Fruit fly (Drosophila melanogaster) whole organism, embryonic: ENCODE results near the gene CG8562.

Source experiments
- Atf-2 ChIP-seq: fragments of 200-800 bp; sonication (Bioruptor generic); optimal IDR thresholded peaks from 2 replicates; lab custom pipeline; 2016; ENCODE audit warnings: missing biosample characterization, missing genetic modification characterization
- B-H1 ChIP-seq: fragments of 200-800 bp; sonication (Bioruptor generic); IDR thresholded peaks from 3 replicates; pipeline ENCODE4 v1.3.6; 2022; ENCODE audit warnings: missing biosample characterization, missing genetic modification characterization
- BEAF-32 ChIP-seq: fragments of 200-800 bp; sonication (Bioruptor generic); optimal IDR thresholded peaks from 3 replicates; lab custom pipeline; 2017; ENCODE audit warnings: missing biosample characterization, missing genetic modification characterization, mild to moderate bottlenecking, moderate library complexity, missing genetic modification reagents
- BtbVII ChIP-seq: fragments of 200-800 bp; sonication (Bioruptor generic); optimal IDR thresholded peaks from 3 replicates; lab custom pipeline; 2017; ENCODE audit warnings: missing biosample characterization, mild to moderate bottlenecking, missing genetic modification characterization
- CG11504 ChIP-seq: fragments of 200-800 bp; sonication (Bioruptor generic); optimal IDR thresholded peaks from 3 replicates; lab custom pipeline; 2019; ENCODE audit warnings: missing biosample characterization, mild to moderate bottlenecking, missing genetic modification characterization, moderate library complexity
- CG12155 ChIP-seq: fragments of 200-800 bp; sonication (Bioruptor generic); optimal IDR thresholded peaks from 3 replicates; lab custom pipeline; 2016; ENCODE audit warnings: missing biosample characterization, missing genetic modification characterization
- CG12219 ChIP-seq: fragments of 200-800 bp; sonication (Bioruptor generic); optimal IDR thresholded peaks from 3 replicates; lab custom pipeline; 2018; ENCODE audit warnings: missing biosample characterization, mild to moderate bottlenecking, missing genetic modification characterization
- CG12299 ChIP-seq: fragments of 200-800 bp; sonication (Bioruptor generic); optimal IDR thresholded peaks from 2 replicates; lab custom pipeline; 2018; ENCODE audit warnings: missing biosample characterization, mild to moderate bottlenecking, missing genetic modification characterization
- CG16863 ChIP-seq: fragments of 200-800 bp; sonication (Bioruptor generic); optimal IDR thresholded peaks from 3 replicates; lab custom pipeline; 2016; ENCODE audit warnings: missing biosample characterization, missing genetic modification characterization
- CG17186 ChIP-seq: fragments of 200-800 bp; sonication (Bioruptor generic); optimal IDR thresholded peaks from 3 replicates; lab custom pipeline; 2017; ENCODE audit warnings: missing biosample characterization, missing genetic modification reagents, missing genetic modification characterization
- CG17359 ChIP-seq: fragments of 200-800 bp; sonication (Bioruptor generic); optimal IDR thresholded peaks from 3 replicates; lab custom pipeline; 2018; ENCODE audit warnings: missing biosample characterization, mild to moderate bottlenecking, missing genetic modification characterization, moderate library complexity
- CG17829 ChIP-seq: fragments of 200-800 bp; optimal IDR thresholded peaks from 2 replicates; lab custom pipeline; 2019; ENCODE audit warnings: missing biosample characterization, mild to moderate bottlenecking, missing genetic modification characterization, moderate library complexity
- CG18619 ChIP-seq: fragments of 200-800 bp; sonication (Bioruptor generic); optimal IDR thresholded peaks from 3 replicates; lab custom pipeline; 2017; ENCODE audit warnings: missing biosample characterization, mild to moderate bottlenecking, missing genetic modification characterization
- CG33557 ChIP-seq: fragments of 200-800 bp; sonication (Bioruptor generic); optimal IDR thresholded peaks from 2 replicates; lab custom pipeline; 2019; ENCODE audit warnings: missing biosample characterization, mild to moderate bottlenecking, missing genetic modification characterization, moderate library complexity
- CG4360 ChIP-seq: fragments of 200-800 bp; sonication (Bioruptor generic); IDR thresholded peaks from 2 replicates; pipeline ENCODE4 v1.3.6; 2022; ENCODE audit warnings: missing biosample characterization, missing genetic modification characterization
- CG6272 ChIP-seq: fragments of 200-800 bp; sonication (Bioruptor generic); IDR thresholded peaks from 2 replicates; pipeline ENCODE4 v1.3.6; 2022; ENCODE audit warnings: missing biosample characterization, missing genetic modification characterization
- CG7928 ChIP-seq: fragments of 200-800 bp; sonication (Bioruptor generic); optimal IDR thresholded peaks from 2 replicates; lab custom pipeline; 2017; ENCODE audit warnings: missing biosample characterization, mild to moderate bottlenecking, missing genetic modification characterization
- CG8359 ChIP-seq: fragments of 200-800 bp; sonication (Bioruptor generic); optimal IDR thresholded peaks from 2 replicates; lab custom pipeline; 2017; ENCODE audit warnings: missing biosample characterization, mild to moderate bottlenecking, missing genetic modification characterization, borderline replicate concordance
- Camta ChIP-seq: fragments of 200-800 bp; sonication (Bioruptor generic); optimal IDR thresholded peaks from 2 replicates; lab custom pipeline; 2016; ENCODE audit warnings: missing biosample characterization, missing genetic modification characterization
- CoRest ChIP-seq: fragments of 200-800 bp; sonication (Bioruptor generic); optimal IDR thresholded peaks from 3 replicates; lab custom pipeline; 2018; ENCODE audit warnings: missing biosample characterization, mild to moderate bottlenecking, missing genetic modification characterization, moderate library complexity
- Dfd ChIP-seq, 2 experiments: fragments of >200 bp; optimal IDR thresholded peaks; 2 replicates each; lab custom pipeline; 2017; ENCODE audit warnings: missing biosample characterization in 2 of 2, missing genetic modification characterization in 2 of 2
- Dp ChIP-seq: fragments of 200-800 bp; sonication (Bioruptor generic); optimal IDR thresholded peaks from 2 replicates; lab custom pipeline; 2018; ENCODE audit warnings: missing biosample characterization, mild to moderate bottlenecking, missing genetic modification characterization, moderate library complexity
- Eip74EF ChIP-seq, 2 experiments: fragments of 200-800 bp in 1 of 2; fragments of >200 bp in 1 of 2; sonication (Bioruptor generic) in 1 of 2; optimal IDR thresholded peaks; 2 replicates each; lab custom pipeline; 2017 to 2019; ENCODE audit warnings: missing biosample characterization in 2 of 2, missing genetic modification characterization in 2 of 2, mild to moderate bottlenecking in 1 of 2, moderate library complexity in 1 of 2
- Gsc ChIP-seq: fragments of 200-800 bp; sonication (Bioruptor generic); IDR thresholded peaks from 2 replicates; pipeline ENCODE4 v1.3.6; 2022; ENCODE audit warnings: missing biosample characterization, missing genetic modification characterization
- Gug ChIP-seq: fragments of 200-800 bp; sonication (Bioruptor generic); IDR thresholded peaks from 4 replicates; pipeline ENCODE4 v1.3.6; 2022; ENCODE audit warnings: missing biosample characterization, missing genetic modification characterization
- HLHmδ ChIP-seq: fragments of 200-800 bp; sonication (Bioruptor generic); optimal IDR thresholded peaks from 2 replicates; lab custom pipeline; 2018; ENCODE audit warnings: missing biosample characterization, mild to moderate bottlenecking, missing genetic modification characterization, moderate library complexity
- Hr78 ChIP-seq, 2 experiments: fragments of 200-800 bp in 1 of 2; fragments of >200 bp in 1 of 2; sonication (Bioruptor generic) in 1 of 2; optimal IDR thresholded peaks; 2 replicates each; lab custom pipeline; 2017 to 2019; ENCODE audit warnings: missing biosample characterization in 2 of 2, missing genetic modification characterization in 2 of 2, mild to moderate bottlenecking in 1 of 2, moderate library complexity in 1 of 2
- Lim3 ChIP-seq: fragments of 200-800 bp; sonication (Bioruptor generic); IDR thresholded peaks from 2 replicates; pipeline ENCODE4 v1.3.6; 2022; ENCODE audit warnings: missing biosample characterization, missing genetic modification characterization
- Myb ChIP-seq: fragments of 200-800 bp; sonication (Bioruptor generic); optimal IDR thresholded peaks from 2 replicates; lab custom pipeline; 2016; ENCODE audit warnings: missing biosample characterization, missing genetic modification characterization
- Neu2 ChIP-seq: fragments of 200-800 bp; sonication (Bioruptor generic); optimal IDR thresholded peaks from 3 replicates; lab custom pipeline; 2016; ENCODE audit warnings: missing biosample characterization, missing genetic modification characterization, borderline replicate concordance
- Six4 ChIP-seq: fragments of 200-800 bp; sonication (Bioruptor generic); optimal IDR thresholded peaks from 2 replicates; lab custom pipeline; 2016; ENCODE audit warnings: missing biosample characterization, missing genetic modification characterization
- Stat92E ChIP-seq, 3 experiments: fragments of >200 bp in 2 of 3; fragments of 200-800 bp in 1 of 3; sonication (Bioruptor generic) in 1 of 3; optimal IDR thresholded peaks; 2 replicates each; lab custom pipeline; 2017 to 2019; ENCODE audit warnings: missing biosample characterization in 3 of 3, missing genetic modification characterization in 3 of 3, mild to moderate bottlenecking in 1 of 3, moderate library complexity in 1 of 3
- bowl ChIP-seq: fragments of 200-800 bp; sonication (Bioruptor generic); IDR thresholded peaks from 2 replicates; pipeline ENCODE4 v1.3.6; 2022; ENCODE audit warnings: missing biosample characterization, missing genetic modification characterization
- chinmo ChIP-seq: fragments of 200-800 bp; sonication (Bioruptor generic); IDR thresholded peaks from 4 replicates; pipeline ENCODE4 v1.3.6; 2022; ENCODE audit warnings: missing biosample characterization, missing genetic modification characterization; ENCODE audit not compliant: partially characterized antibody
- fd3F ChIP-seq: fragments of 200-800 bp; sonication (Bioruptor generic); optimal IDR thresholded peaks from 2 replicates; lab custom pipeline; 2018; ENCODE audit warnings: missing biosample characterization, mild to moderate bottlenecking, missing genetic modification characterization, moderate library complexity
- gce ChIP-seq: fragments of 200-800 bp; sonication (Bioruptor generic); IDR thresholded peaks from 3 replicates; pipeline ENCODE4 v1.3.6; 2022; ENCODE audit warnings: missing biosample characterization, missing genetic modification characterization
- grau ChIP-seq: fragments of 200-800 bp; optimal IDR thresholded peaks from 3 replicates; lab custom pipeline; 2019; ENCODE audit warnings: missing biosample characterization, mild to moderate bottlenecking, missing genetic modification characterization, moderate library complexity
- hbn ChIP-seq: fragments of 200-800 bp; sonication (Bioruptor generic); IDR thresholded peaks from 2 replicates; pipeline ENCODE4 v1.3.6; 2022; ENCODE audit warnings: missing biosample characterization, missing genetic modification characterization; ENCODE audit not compliant: partially characterized antibody
- luna ChIP-seq: fragments of 200-800 bp; sonication (Bioruptor generic); optimal IDR thresholded peaks from 2 replicates; lab custom pipeline; 2016; ENCODE audit warnings: missing biosample characterization, missing genetic modification characterization
- mld ChIP-seq: fragments of 200-800 bp; sonication (Bioruptor generic); IDR thresholded peaks from 3 replicates; pipeline ENCODE4 v1.3.6; 2022; ENCODE audit warnings: missing biosample characterization, missing genetic modification characterization; ENCODE audit not compliant: partially characterized antibody
- sob ChIP-seq: fragments of 200-800 bp; sonication (Bioruptor generic); IDR thresholded peaks from 2 replicates; pipeline ENCODE4 v1.3.6; 2022; ENCODE audit warnings: missing biosample characterization, missing genetic modification characterization
- tin ChIP-seq: fragments of 200-800 bp; sonication (Bioruptor generic); optimal IDR thresholded peaks from 3 replicates; lab custom pipeline; 2016; ENCODE audit warnings: missing biosample characterization, missing genetic modification characterization
- toy ChIP-seq: fragments of 200-800 bp; sonication (Bioruptor generic); IDR thresholded peaks from 2 replicates; pipeline ENCODE4 v1.3.6; 2022; ENCODE audit warnings: missing biosample characterization, missing genetic modification characterization
- vfl ChIP-seq: fragments of 200-800 bp; sonication (Bioruptor generic); optimal IDR thresholded peaks from 2 replicates; lab custom pipeline; 2016; ENCODE audit warnings: missing biosample characterization, missing genetic modification characterization
- z ChIP-seq: fragments of 200-800 bp; sonication (Bioruptor generic); IDR thresholded peaks from 3 replicates; pipeline ENCODE4 v1.3.6; 2022; ENCODE audit warnings: missing biosample characterization, missing genetic modification characterization

The CG8562 gene

dm6 chr3L:7364717-7365278 lies 33.3 kb upstream of the CG8562 start (continued):
- TF ChIP-seq Neu2 (GFP tag; lab: Kevin White, UChicago) (no peak), CG4360 (GFP tag; lab: Robert Waterston, UW) (peak; percentile 97)

DNA sequence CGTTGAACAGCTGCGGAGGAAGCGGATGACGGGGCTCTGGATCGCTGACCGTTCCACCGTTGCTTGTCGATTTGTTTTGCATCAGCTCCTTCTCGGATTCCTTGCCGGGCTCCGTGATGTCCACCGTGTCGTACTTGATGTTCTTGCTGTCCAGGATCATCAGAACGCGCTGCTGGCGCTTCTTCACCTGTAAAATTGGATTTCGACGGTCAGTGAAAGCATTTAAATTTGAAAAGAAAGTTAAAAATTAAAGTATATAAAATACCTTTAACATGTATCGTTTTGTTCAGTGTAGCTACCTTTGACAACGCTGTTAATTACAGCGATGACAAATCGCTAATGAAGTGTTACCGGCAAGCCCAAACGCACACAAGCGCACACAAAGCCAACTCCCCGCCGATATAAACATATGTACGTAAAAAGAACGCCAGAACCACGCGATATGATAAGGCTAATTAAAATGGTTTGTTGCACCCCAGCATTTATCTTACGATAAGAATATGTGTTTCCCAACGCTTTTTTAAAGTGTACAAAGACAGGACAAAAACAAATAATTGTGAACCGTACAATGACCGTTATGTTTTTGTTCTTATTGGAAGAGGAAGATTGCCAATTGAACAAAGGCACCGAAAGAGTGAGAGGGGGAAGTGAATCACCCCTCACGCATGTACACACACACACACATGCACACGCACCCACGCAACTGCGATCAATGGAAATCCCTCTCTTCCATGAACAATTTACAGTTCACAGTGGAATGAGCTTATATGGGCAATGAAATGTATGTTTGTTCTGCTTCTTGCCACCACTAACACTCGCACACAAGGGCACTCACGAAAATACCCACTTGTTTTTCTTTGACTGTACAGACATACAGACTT lies 30.0 kb upstream of the CG8562 start:
- TF ChIP-seq Dp (GFP tag; lab: Kevin White, UChicago), result no peak
- TF ChIP-seq Camta, result peak; percentile 22
- TF ChIP-seq chinmo (GFP tag; lab: Robert Waterston, UW), result peak; percentile 81; the same call in 2 of the 4 replicates
- no peak for TF ChIP-seq CG16863
- no peak for TF ChIP-seq Gsc (GFP tag; lab: Robert Waterston, UW)
- TF ChIP-seq tin (GFP tag; lab: Kevin White, UChicago), result no peak
- peak; percentile 56 for TF ChIP-seq CG11504 (tag; lab: Kevin White, UChicago)
- peak; percentile 0 for TF ChIP-seq BEAF-32
- TF ChIP-seq CG8359, result peak; percentile 12
- TF ChIP-seq z (GFP tag; lab: Robert Waterston, UW), result no peak
- TF ChIP-seq CG17359, result peak; percentile 33
- TF ChIP-seq CG12299 (tag; lab: Kevin White, UChicago), result no peak
- peak; percentile 20 for TF ChIP-seq CG17829
- no peak for TF ChIP-seq BtbVII (GFP tag; lab: Kevin White, UChicago)
- no peak for TF ChIP-seq fd3F (GFP tag; lab: Kevin White, UChicago)
- no peak for TF ChIP-seq Lim3
- peak in 1 of 2 experiments; percentile 47 for TF ChIP-seq Hr78 (GFP tag; optimal IDR thresholded peaks at IDR 0.05; lab: Kevin White, UChicago)
- peak; percentile 25 for TF ChIP-seq grau (tag; lab: Kevin White, UChicago)
- TF ChIP-seq bowl (GFP tag; lab: Robert Waterston, UW), result no peak
- TF ChIP-seq CG18619 (GFP tag; lab: Kevin White, UChicago), result peak; percentile 16
- peak; percentile 7 for TF ChIP-seq HLHmδ (GFP tag; lab: Kevin White, UChicago)
- TF ChIP-seq CG6272 (GFP tag; lab: Robert Waterston, UW), result no peak
- TF ChIP-seq CG17186, result no peak
- TF ChIP-seq CG12219 (GFP tag; lab: Kevin White, UChicago), result peak; percentile 18
- no peak for TF ChIP-seq hbn (GFP tag; lab: Robert Waterston, UW)
- no peak for TF ChIP-seq toy (GFP tag; lab: Robert Waterston, UW)
- TF ChIP-seq Gug (GFP tag; lab: Robert Waterston, UW), result no peak
- TF ChIP-seq gce, result no peak
- no peak for TF ChIP-seq mld (GFP tag; lab: Robert Waterston, UW)
- no peak for TF ChIP-seq CG33557
- no peak for TF ChIP-seq CG7928 (GFP tag; lab: Kevin White, UChicago)
- no peak for TF ChIP-seq B-H1 (GFP tag; lab: Robert Waterston, UW)
- no peak for TF ChIP-seq Dfd (GFP tag; optimal IDR thresholded peaks at IDR 0.05; lab: Kevin White, UChicago)
- TF ChIP-seq sob (GFP tag; lab: Robert Waterston, UW), result 0 out of 2 replicates have a peak, but pooled peaks have one; percentile 38
- no peak for TF ChIP-seq vfl (GFP tag; lab: Kevin White, UChicago)
- no peak for TF ChIP-seq CG12155 (GFP tag; lab: Kevin White, UChicago)
- TF ChIP-seq luna (GFP tag; lab: Kevin White, UChicago), result no peak
- TF ChIP-seq CoRest (tag; lab: Kevin White, UChicago), result no peak
- TF ChIP-seq Myb, result no peak
- no peak for TF ChIP-seq Atf-2 (GFP tag; lab: Kevin White, UChicago)
- TF ChIP-seq Stat92E (GFP tag; optimal IDR thresholded peaks at IDR 0.05; lab: Kevin White, UChicago), result no peak
- TF ChIP-seq Six4 (GFP tag; lab: Kevin White, UChicago), result peak; percentile 1
- TF ChIP-seq Eip74EF (GFP tag; optimal IDR thresholded peaks at IDR 0.05; lab: Kevin White, UChicago), result no peak
